Fruit fly (Drosophila melanogaster) whole organism, prepupa: ENCODE results near the gene Tsp26A.
A peak's percentile ranks its signal among the peaks of the same experiment; 100 is the strongest.

Experiments used
- Blimp-1 ChIP-seq: fragments of 200-800 bp; sonication (Bioruptor generic); optimal IDR thresholded peaks from 3 replicates; lab custom pipeline; 2017; ENCODE audit warnings: missing biosample characterization, missing genetic modification characterization, mild to moderate bottlenecking, moderate library complexity, missing genetic modification reagents
- CG10631 ChIP-seq: fragments of 200-800 bp; sonication (Bioruptor generic); optimal IDR thresholded peaks from 2 replicates; lab custom pipeline; 2016; ENCODE audit warnings: missing biosample characterization, missing genetic modification characterization
- CG10669 ChIP-seq: fragments of 200-800 bp; sonication (Bioruptor generic); optimal IDR thresholded peaks from 3 replicates; lab custom pipeline; 2018; ENCODE audit warnings: missing biosample characterization, mild to moderate bottlenecking, missing genetic modification characterization, moderate library complexity
- CG11294 ChIP-seq: fragments of 200-800 bp; sonication (Bioruptor generic); IDR thresholded peaks from 2 replicates; pipeline ENCODE4 v1.3.6; 2022; ENCODE audit warnings: missing biosample characterization, missing genetic modification characterization
- CG11902 ChIP-seq: fragments of 200-800 bp; sonication (Bioruptor generic); optimal IDR thresholded peaks from 3 replicates; lab custom pipeline; 2016; ENCODE audit warnings: missing biosample characterization, missing genetic modification characterization
- CG15336 ChIP-seq: fragments of 200-800 bp; sonication (Bioruptor generic); IDR thresholded peaks from 2 replicates; pipeline ENCODE4 v1.3.6; 2022; ENCODE audit warnings: missing biosample characterization, missing genetic modification characterization
- CG1621 ChIP-seq: fragments of 200-800 bp; sonication (Bioruptor generic); optimal IDR thresholded peaks from 3 replicates; lab custom pipeline; 2018; ENCODE audit warnings: missing biosample characterization, mild to moderate bottlenecking, missing genetic modification characterization
- CG16779 ChIP-seq: fragments of 200-800 bp; sonication (Bioruptor generic); optimal IDR thresholded peaks from 3 replicates; lab custom pipeline; 2017; ENCODE audit warnings: missing biosample characterization, mild to moderate bottlenecking, missing genetic modification characterization
- CG3032 ChIP-seq: fragments of 200-800 bp; optimal IDR thresholded peaks from 2 replicates; lab custom pipeline; 2019; ENCODE audit warnings: missing biosample characterization, mild to moderate bottlenecking, missing genetic modification characterization, moderate library complexity
- CG31627 ChIP-seq: fragments of 200-800 bp; sonication (Bioruptor generic); optimal IDR thresholded peaks from 3 replicates; lab custom pipeline; 2016; ENCODE audit warnings: missing biosample characterization, missing genetic modification characterization
- CG32006 ChIP-seq: fragments of 200-800 bp; sonication (Bioruptor generic); optimal IDR thresholded peaks from 3 replicates; lab custom pipeline; 2017; ENCODE audit warnings: missing biosample characterization, mild to moderate bottlenecking, missing genetic modification characterization
- CG34406 ChIP-seq: fragments of 200-800 bp; sonication (Bioruptor generic); optimal IDR thresholded peaks from 3 replicates; lab custom pipeline; 2016; ENCODE audit warnings: missing biosample characterization, missing genetic modification characterization
- CG3919 ChIP-seq: fragments of 200-800 bp; sonication (Bioruptor generic); optimal IDR thresholded peaks from 3 replicates; lab custom pipeline; 2016; ENCODE audit warnings: missing biosample characterization, missing genetic modification characterization
- CG6276 ChIP-seq: fragments of 200-800 bp; sonication (Bioruptor generic); optimal IDR thresholded peaks from 2 replicates; lab custom pipeline; 2017; ENCODE audit warnings: missing biosample characterization, mild to moderate bottlenecking, missing genetic modification characterization
- CG6808 ChIP-seq: fragments of 200-800 bp; sonication (Bioruptor generic); optimal IDR thresholded peaks from 3 replicates; lab custom pipeline; 2017; ENCODE audit warnings: missing biosample characterization, missing genetic modification characterization, mild to moderate bottlenecking, moderate library complexity, missing genetic modification reagents
- CG6854 ChIP-seq: fragments of 200-800 bp; sonication (Bioruptor generic); optimal IDR thresholded peaks from 2 replicates; lab custom pipeline; 2017; ENCODE audit warnings: missing biosample characterization, mild to moderate bottlenecking, missing genetic modification characterization
- CG7368 ChIP-seq: fragments of 200-800 bp; sonication (Bioruptor generic); optimal IDR thresholded peaks from 3 replicates; lab custom pipeline; 2016; ENCODE audit warnings: missing biosample characterization, missing genetic modification characterization
- CG8119 ChIP-seq: fragments of 200-800 bp; sonication (Bioruptor generic); IDR thresholded peaks from 3 replicates; pipeline ENCODE4 v1.3.6; 2022; ENCODE audit warnings: missing biosample characterization, missing genetic modification characterization
- CG8632 ChIP-seq: fragments of 200-800 bp; sonication (Bioruptor generic); optimal IDR thresholded peaks from 3 replicates; lab custom pipeline; 2016; ENCODE audit warnings: missing biosample characterization, missing genetic modification characterization
- CG9139 ChIP-seq: fragments of 200-800 bp; sonication (Bioruptor generic); optimal IDR thresholded peaks from 3 replicates; lab custom pipeline; 2017; ENCODE audit warnings: missing biosample characterization, mild to moderate bottlenecking, missing genetic modification characterization
- Eip75B ChIP-seq: fragments of 200-800 bp; sonication (Bioruptor generic); optimal IDR thresholded peaks from 3 replicates; lab custom pipeline; 2016; ENCODE audit warnings: missing biosample characterization, missing genetic modification characterization
- Eip78C ChIP-seq: fragments of 200-800 bp; sonication (Bioruptor generic); peaks from one replicate; lab custom pipeline; 2016; ENCODE audit warnings: missing biosample characterization, missing genetic modification characterization
- Eip93F ChIP-seq: fragments of 200-800 bp; sonication (Bioruptor generic); optimal IDR thresholded peaks from 2 replicates; lab custom pipeline; 2016; ENCODE audit warnings: missing biosample characterization, mild to moderate bottlenecking, missing genetic modification characterization
- Ets21C ChIP-seq: fragments of 200-800 bp; sonication (Bioruptor generic); optimal IDR thresholded peaks from 3 replicates; lab custom pipeline; 2016; ENCODE audit warnings: missing biosample characterization, missing genetic modification characterization
- Ets96B ChIP-seq: fragments of 200-800 bp; optimal IDR thresholded peaks from 2 replicates; lab custom pipeline; 2019; ENCODE audit warnings: missing biosample characterization, mild to moderate bottlenecking, missing genetic modification characterization, moderate library complexity
- Gug ChIP-seq: fragments of 200-800 bp; sonication (Bioruptor generic); IDR thresholded peaks from 2 replicates; pipeline ENCODE4 v1.3.6; 2022; ENCODE audit warnings: missing biosample characterization, missing genetic modification characterization
- Hr38 ChIP-seq: sonication (Bioruptor generic); optimal IDR thresholded peaks from 2 replicates; lab custom pipeline; 2016; ENCODE audit warnings: missing biosample characterization, missing genetic modification characterization
- Hr39 ChIP-seq: fragments of 200-800 bp; sonication (Bioruptor generic); optimal IDR thresholded peaks from 2 replicates; lab custom pipeline; 2016; ENCODE audit warnings: missing biosample characterization, missing genetic modification characterization
- Lpt ChIP-seq: fragments of 200-800 bp; sonication (Bioruptor generic); optimal IDR thresholded peaks from 3 replicates; lab custom pipeline; 2016; ENCODE audit warnings: missing biosample characterization, missing genetic modification characterization
- Met ChIP-seq: fragments of 200-800 bp; sonication (Bioruptor generic); optimal IDR thresholded peaks from 3 replicates; lab custom pipeline; 2016; ENCODE audit warnings: missing biosample characterization, missing genetic modification characterization
- OdsH ChIP-seq: fragments of 200-800 bp; sonication (Bioruptor generic); optimal IDR thresholded peaks from 3 replicates; lab custom pipeline; 2016; ENCODE audit warnings: missing biosample characterization, missing genetic modification characterization
- Smox ChIP-seq: fragments of 200-800 bp; sonication (Bioruptor generic); optimal IDR thresholded peaks from 3 replicates; lab custom pipeline; 2016; ENCODE audit warnings: missing biosample characterization, missing genetic modification characterization
- Sox102F ChIP-seq: fragments of 200-800 bp; sonication (Bioruptor generic); optimal IDR thresholded peaks from 2 replicates; lab custom pipeline; 2016; ENCODE audit warnings: missing biosample characterization, mild to moderate bottlenecking, missing genetic modification characterization
- Sox15 ChIP-seq: fragments of 200-800 bp; sonication (Bioruptor generic); optimal IDR thresholded peaks from 3 replicates; lab custom pipeline; 2016; ENCODE audit warnings: missing biosample characterization, missing genetic modification characterization
- achi ChIP-seq: fragments of 200-800 bp; sonication (Bioruptor generic); optimal IDR thresholded peaks from 3 replicates; lab custom pipeline; 2016; ENCODE audit warnings: missing biosample characterization, missing genetic modification characterization
- cyc ChIP-seq: fragments of 200-800 bp; sonication (Bioruptor generic); optimal IDR thresholded peaks from 3 replicates; lab custom pipeline; 2016; ENCODE audit warnings: missing biosample characterization, missing genetic modification characterization
- dac ChIP-seq: fragments of 200-800 bp; sonication (Bioruptor generic); optimal IDR thresholded peaks from 2 replicates; lab custom pipeline; 2017; ENCODE audit warnings: missing biosample characterization, mild to moderate bottlenecking, missing genetic modification characterization
- dsx ChIP-seq: fragments of 200-800 bp; optimal IDR thresholded peaks from 3 replicates; lab custom pipeline; 2019; ENCODE audit warnings: missing biosample characterization, mild to moderate bottlenecking, missing genetic modification characterization, moderate library complexity; ENCODE audit not compliant: poor library complexity, severe bottlenecking
- esn ChIP-seq: fragments of 200-800 bp; sonication (Bioruptor generic); optimal IDR thresholded peaks from 2 replicates; lab custom pipeline; 2016; ENCODE audit warnings: missing biosample characterization, mild to moderate bottlenecking, missing genetic modification characterization, moderate library complexity
- fd85E ChIP-seq: fragments of 200-800 bp; sonication (Bioruptor generic); optimal IDR thresholded peaks from 3 replicates; lab custom pipeline; 2016; ENCODE audit warnings: missing biosample characterization, missing genetic modification characterization
- fkh ChIP-seq: fragments of 200-800 bp; sonication (Bioruptor generic); optimal IDR thresholded peaks from 3 replicates; lab custom pipeline; 2017; ENCODE audit warnings: missing biosample characterization, mild to moderate bottlenecking, missing genetic modification characterization, moderate library complexity
- lz ChIP-seq: fragments of 200-800 bp; sonication (Bioruptor generic); optimal IDR thresholded peaks from 3 replicates; lab custom pipeline; 2016; ENCODE audit warnings: missing biosample characterization, missing genetic modification characterization
- net ChIP-seq: fragments of 200-800 bp; sonication (Bioruptor generic); optimal IDR thresholded peaks from 3 replicates; lab custom pipeline; 2016; ENCODE audit warnings: missing biosample characterization, missing genetic modification characterization
- pdm3 ChIP-seq: fragments of 200-800 bp; sonication (Bioruptor generic); optimal IDR thresholded peaks from 3 replicates; lab custom pipeline; 2016; ENCODE audit warnings: missing biosample characterization, missing genetic modification characterization
- spab ChIP-seq: fragments of 200-800 bp; sonication (Bioruptor generic); optimal IDR thresholded peaks from 2 replicates; lab custom pipeline; 2017; ENCODE audit warnings: missing biosample characterization, mild to moderate bottlenecking, missing genetic modification characterization, missing genetic modification reagents
- ss ChIP-seq, 2 experiments: fragments of 200-800 bp; sonication (Bioruptor generic); optimal IDR thresholded peaks; 2 replicates in 1 of 2; 3 replicates in 1 of 2; lab custom pipeline; 2017 to 2018; ENCODE audit warnings: mild to moderate bottlenecking in 2 of 2, missing biosample characterization in 2 of 2, missing genetic modification characterization in 2 of 2, moderate library complexity in 1 of 2
- svp ChIP-seq: fragments of 200-800 bp; sonication (Bioruptor generic); peaks from one replicate; lab custom pipeline; 2016; ENCODE audit warnings: missing biosample characterization, missing genetic modification characterization
- topi ChIP-seq: fragments of 200-800 bp; sonication (Bioruptor generic); optimal IDR thresholded peaks from 3 replicates; lab custom pipeline; 2016; ENCODE audit warnings: missing biosample characterization, missing genetic modification characterization

Gene Tsp26A

DNA sequence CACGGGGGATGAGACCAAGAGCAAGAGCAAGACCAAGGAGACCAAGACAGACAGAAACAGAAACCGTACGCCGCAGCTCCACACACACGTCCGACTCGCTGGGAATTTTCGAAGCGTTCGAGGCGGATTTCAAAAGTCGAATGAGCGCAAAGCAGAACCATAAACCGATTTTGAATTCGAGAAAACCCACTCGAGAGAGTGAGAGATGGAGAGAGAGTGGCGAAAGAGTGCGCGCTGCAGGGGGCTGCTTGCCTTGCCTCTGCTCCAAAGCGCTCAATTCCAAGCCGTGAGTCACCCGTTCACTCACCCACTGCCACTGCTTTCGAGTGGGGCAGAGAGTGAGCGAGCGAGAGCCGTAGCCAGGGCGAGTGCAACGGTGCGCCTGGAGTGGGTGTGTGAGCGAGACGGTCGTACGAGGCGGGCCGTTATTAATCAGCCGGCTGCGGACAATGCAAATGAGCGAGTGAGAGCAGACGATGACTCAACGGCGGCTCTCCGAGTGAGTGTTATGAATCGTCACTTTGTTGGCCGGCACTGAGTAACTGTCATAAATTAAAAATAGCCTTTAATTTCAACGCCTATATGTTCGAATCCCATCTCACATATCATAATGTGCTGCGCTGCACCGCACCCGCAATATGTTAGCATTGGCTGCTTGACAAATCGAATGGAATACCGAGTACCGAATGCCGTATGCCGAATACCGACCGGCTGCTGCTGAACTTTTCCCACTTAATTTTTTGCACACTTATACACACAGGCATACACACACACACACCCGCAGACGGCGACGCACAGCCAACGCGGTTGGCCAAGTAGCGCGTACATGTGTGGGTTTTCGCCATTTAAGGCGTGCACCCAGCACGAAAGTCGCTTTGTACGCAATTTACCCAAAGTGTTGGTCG, 19.8 kb upstream of the Tsp26A start (continued):
- TF ChIP-seq CG11902 (GFP tag; lab: Kevin White, UChicago) (no peak), Hr39 (GFP tag; lab: Kevin White, UChicago) (no peak), achi (GFP tag; lab: Kevin White, UChicago) (peak; percentile 11), CG8119 (GFP tag; lab: Robert Waterston, UW) (no peak), Ets96B (no peak), dsx (peak; percentile 52), fd85E (GFP tag; lab: Kevin White, UChicago) (peak; percentile 9), Eip78C (peak; percentile 76), CG8632 (GFP tag; lab: Kevin White, UChicago) (peak; percentile 31), CG6854 (GFP tag; lab: Kevin White, UChicago) (peak; percentile 77), net (GFP tag; lab: Kevin White, UChicago) (peak; percentile 55), CG3032 (peak; percentile 3)
- TF ChIP-seq, all 60 proteins: peak for 24

DNA sequence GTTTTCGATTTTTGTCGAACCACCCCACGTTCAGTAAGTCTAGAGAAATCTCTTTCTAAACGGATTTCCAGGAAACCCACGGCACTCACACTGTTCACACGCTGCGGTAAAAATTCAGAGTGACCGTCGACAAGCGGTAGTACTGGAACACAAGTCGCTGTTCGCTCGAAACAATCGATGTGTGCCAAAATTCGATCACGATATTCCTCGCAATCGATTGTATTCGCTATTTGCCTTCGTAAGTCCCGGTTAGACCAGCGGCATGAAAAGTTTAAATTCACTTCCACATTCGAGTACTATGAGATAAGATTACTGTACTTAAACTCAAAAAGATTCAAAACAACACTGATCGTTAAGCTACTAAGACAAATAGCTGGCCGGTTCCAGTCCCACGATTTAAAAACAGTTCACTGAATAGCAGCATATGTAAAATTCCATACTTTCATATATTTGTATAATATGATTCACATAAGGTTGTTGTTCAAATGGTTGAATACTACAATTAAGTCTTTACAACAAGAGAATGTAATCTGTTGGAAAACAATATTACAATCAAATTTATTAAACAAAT, 19.1 kb upstream of the Tsp26A start, which contains the start of gene chic:
TSS of gene chic (minus strand) at position 157 of the 571 bp plus-strand sequence.
- TF ChIP-seq Eip75B (GFP tag; lab: Kevin White, UChicago) = no peak
- no peak for TF ChIP-seq Eip93F (GFP tag; lab: Kevin White, UChicago)
- no peak for TF ChIP-seq lz
- peak; percentile 68 for TF ChIP-seq CG6854 (GFP tag; lab: Kevin White, UChicago)
- TF ChIP-seq topi (GFP tag; lab: Kevin White, UChicago) = no peak
- TF ChIP-seq Lpt (GFP tag; lab: Kevin White, UChicago) = no peak
- no peak for TF ChIP-seq dac (GFP tag; lab: Kevin White, UChicago)
- TF ChIP-seq CG10631 (GFP tag; lab: Kevin White, UChicago) = no peak
- no peak for TF ChIP-seq Gug (GFP tag; lab: Robert Waterston, UW)
- peak; percentile 1 for TF ChIP-seq cyc (GFP tag; lab: Kevin White, UChicago)
- peak; percentile 19 for TF ChIP-seq Hr39 (GFP tag; lab: Kevin White, UChicago)
- TF ChIP-seq ss (GFP tag; optimal IDR thresholded peaks at IDR 0.05; lab: Kevin White, UChicago) = peak; percentile 2 to 29
- TF ChIP-seq Sox102F = peak; percentile 55
- peak; percentile 34 for TF ChIP-seq Smox (GFP tag; lab: Kevin White, UChicago)
- TF ChIP-seq CG16779 (tag; lab: Kevin White, UChicago) = no peak
- TF ChIP-seq CG1621 (tag; lab: Kevin White, UChicago) = no peak
- TF ChIP-seq CG3919 (GFP tag; lab: Kevin White, UChicago) = peak; percentile 24
- TF ChIP-seq CG15336 (GFP tag; lab: Robert Waterston, UW) = no peak
- no peak for TF ChIP-seq CG9139 (GFP tag; lab: Kevin White, UChicago)
- TF ChIP-seq Hr38 (GFP tag; lab: Kevin White, UChicago) = no peak
- TF ChIP-seq CG10669 (GFP tag; lab: Kevin White, UChicago) = no peak
- no peak for TF ChIP-seq CG7368
- no peak for TF ChIP-seq esn (GFP tag; lab: Kevin White, UChicago)
- no peak for TF ChIP-seq CG31627 (GFP tag; lab: Kevin White, UChicago)
- TF ChIP-seq CG32006 (GFP tag; lab: Kevin White, UChicago) = peak; percentile 19
- TF ChIP-seq OdsH (GFP tag; lab: Kevin White, UChicago) = no peak
- no peak for TF ChIP-seq Met (GFP tag; lab: Kevin White, UChicago)
- no peak for TF ChIP-seq CG6276 (GFP tag; lab: Kevin White, UChicago)
- TF ChIP-seq Blimp-1 (GFP tag; lab: Kevin White, UChicago) = no peak
- TF ChIP-seq spab = no peak
- peak; percentile 48 for TF ChIP-seq svp
- peak; percentile 2 for TF ChIP-seq CG34406 (GFP tag; lab: Kevin White, UChicago)
- TF ChIP-seq Sox15 (GFP tag; lab: Kevin White, UChicago) = no peak
- peak; percentile 4 for TF ChIP-seq pdm3 (GFP tag; lab: Kevin White, UChicago)
- no peak for TF ChIP-seq net (GFP tag; lab: Kevin White, UChicago)
- TF ChIP-seq CG11902 (GFP tag; lab: Kevin White, UChicago) = no peak
- no peak for TF ChIP-seq dsx
- no peak for TF ChIP-seq fkh (GFP tag; lab: Kevin White, UChicago)
- no peak for TF ChIP-seq Ets21C (GFP tag; lab: Kevin White, UChicago)
- no peak for TF ChIP-seq CG11294 (GFP tag; lab: Robert Waterston, UW)
- TF ChIP-seq CG6808 (GFP tag; lab: Kevin White, UChicago) = no peak
